Worm (Caenorhabditis elegans) whole organism, L2 larva: Measurements from ENCODE around the gene F10G7.9.

Source experiments
- R02D3.7 ChIP-seq: fragments of 150-350 bp; optimal IDR thresholded peaks from 2 replicates; lab custom pipeline; 2014; ENCODE audit warnings: missing biosample characterization, missing genetic modification characterization
- alr-1 ChIP-seq: fragments of 150-350 bp; optimal IDR thresholded peaks from 2 replicates; lab custom pipeline; 2014; ENCODE audit warnings: missing biosample characterization, missing genetic modification characterization
- ama-1 ChIP-seq: fragments of 150-350 bp; optimal IDR thresholded peaks from 2 replicates; lab custom pipeline; 2018; ENCODE audit warnings: inconsistent platforms
- ceh-16 ChIP-seq: fragments of 150-350 bp; optimal IDR thresholded peaks from 2 replicates; lab custom pipeline; 2014; ENCODE audit warnings: missing biosample characterization, missing genetic modification characterization
- egl-27 ChIP-seq: sonication (generic microtip); optimal IDR thresholded peaks from 3 replicates; lab custom pipeline; 2017; ENCODE audit warnings: missing biosample characterization, missing genetic modification reagents, missing genetic modification characterization
- fos-1 ChIP-seq: fragments of 150-350 bp; optimal IDR thresholded peaks from 2 replicates; lab custom pipeline; 2014; ENCODE audit warnings: missing biosample characterization, missing genetic modification characterization
- lin-39 ChIP-seq: fragments of 150-350 bp; optimal IDR thresholded peaks from 2 replicates; lab custom pipeline; 2014; ENCODE audit warnings: missing biosample characterization, missing genetic modification reagents, missing genetic modification characterization
- nhr-11 ChIP-seq: fragments of 150-350 bp; optimal IDR thresholded peaks from 2 replicates; lab custom pipeline; 2014; ENCODE audit warnings: missing biosample characterization, missing genetic modification characterization
- nhr-23 ChIP-seq: fragments of 150-350 bp; optimal IDR thresholded peaks from 2 replicates; lab custom pipeline; 2014; ENCODE audit warnings: missing biosample characterization, missing genetic modification reagents, missing genetic modification characterization
- sma-3 ChIP-seq: sonication (generic microtip); optimal IDR thresholded peaks from 2 replicates; lab custom pipeline; 2016; ENCODE audit warnings: missing genetic modification reagents, missing genetic modification characterization, missing compliant biosample characterization
- snpc-4 ChIP-seq: fragments of 150-350 bp; optimal IDR thresholded peaks from 2 replicates; lab custom pipeline; 2014; ENCODE audit warnings: missing biosample characterization, missing genetic modification characterization
- unc-62 ChIP-seq: fragments of 150-350 bp; optimal IDR thresholded peaks from 2 replicates; lab custom pipeline; 2014; ENCODE audit warnings: missing biosample characterization, missing genetic modification reagents, missing genetic modification characterization

DNA sequence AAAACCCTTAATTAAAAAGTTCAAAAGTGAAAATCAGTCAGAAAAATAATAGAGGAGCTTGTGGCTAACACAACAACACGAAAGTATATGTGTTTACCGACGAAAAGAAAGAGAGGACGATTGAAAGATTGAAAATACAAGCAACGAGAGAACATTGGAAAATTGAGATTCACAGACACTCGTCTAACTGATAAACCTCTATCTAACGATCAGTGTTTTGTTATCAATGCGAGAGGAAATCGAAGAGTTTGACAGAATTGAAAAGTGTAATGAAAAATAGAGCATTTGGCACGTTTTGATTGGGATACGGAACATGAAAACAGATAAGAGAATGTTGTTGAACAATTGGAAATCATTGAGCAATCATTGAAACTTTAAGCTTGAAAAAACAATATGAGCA lies 22.4 kb upstream of the F10G7.9 start:
- TF ChIP-seq alr-1 (tag; lab: Kevin White, UChicago), result no peak
- TF ChIP-seq unc-62 (GFP tag; lab: Kevin White, UChicago), result no peak
- TF ChIP-seq sma-3 (GFP tag; lab: Kevin White, UChicago), result peak; percentile 3
- no peak for TF ChIP-seq R02D3.7 (tag; lab: Kevin White, UChicago)
- TF ChIP-seq nhr-11 (tag; lab: Kevin White, UChicago), result no peak
- TF ChIP-seq lin-39, result no peak
- no peak for TF ChIP-seq ama-1 (lab: Kevin White, UChicago)
- no peak for TF ChIP-seq snpc-4 (tag; lab: Kevin White, UChicago)
- TF ChIP-seq ceh-16 (tag; lab: Kevin White, UChicago), result no peak
- TF ChIP-seq fos-1 (tag; lab: Kevin White, UChicago), result peak; percentile 95
- TF ChIP-seq egl-27 (tag; lab: Kevin White, UChicago), result no peak
- TF ChIP-seq nhr-23, result no peak
